Fruit fly (Drosophila melanogaster) whole organism, embryonic: ENCODE measurements around the gene CG4467.

Source experiments
- Antp ChIP-seq: fragments of 200-800 bp; sonication (Bioruptor generic); optimal IDR thresholded peaks from 3 replicates; lab custom pipeline; 2016; ENCODE audit warnings: missing biosample characterization, missing genetic modification characterization
- BtbVII ChIP-seq: fragments of 200-800 bp; sonication (Bioruptor generic); optimal IDR thresholded peaks from 3 replicates; lab custom pipeline; 2017; ENCODE audit warnings: missing biosample characterization, mild to moderate bottlenecking, missing genetic modification characterization
- CG1024 ChIP-seq: fragments of 200-800 bp; sonication (Bioruptor generic); IDR thresholded peaks from 2 replicates; pipeline ENCODE4 v1.3.6; 2022; ENCODE audit warnings: missing biosample characterization, missing genetic modification characterization
- CG10565 ChIP-seq: fragments of 200-800 bp; sonication (Bioruptor generic); optimal IDR thresholded peaks from 3 replicates; lab custom pipeline; 2016; ENCODE audit warnings: missing biosample characterization, mild to moderate bottlenecking, missing genetic modification characterization
- CG12219 ChIP-seq: fragments of 200-800 bp; sonication (Bioruptor generic); optimal IDR thresholded peaks from 3 replicates; lab custom pipeline; 2018; ENCODE audit warnings: missing biosample characterization, mild to moderate bottlenecking, missing genetic modification characterization
- CG12236 ChIP-seq: fragments of 200-800 bp; sonication (Bioruptor generic); optimal IDR thresholded peaks from 2 replicates; lab custom pipeline; 2016; ENCODE audit warnings: missing biosample characterization, missing genetic modification characterization
- CG14667 ChIP-seq: fragments of 200-800 bp; sonication (Bioruptor generic); IDR thresholded peaks from 2 replicates; pipeline ENCODE4 v1.3.6; 2022; ENCODE audit warnings: missing biosample characterization, missing genetic modification characterization
- CG14710 ChIP-seq: fragments of 200-800 bp; sonication (Bioruptor generic); optimal IDR thresholded peaks from 3 replicates; lab custom pipeline; 2019; ENCODE audit warnings: missing biosample characterization, mild to moderate bottlenecking, missing genetic modification characterization, moderate library complexity
- CG14860 ChIP-seq: fragments of 200-800 bp; sonication (Bioruptor generic); IDR thresholded peaks from 3 replicates; pipeline ENCODE4 v1.3.6; 2022; ENCODE audit warnings: missing biosample characterization, missing genetic modification characterization; ENCODE audit not compliant: partially characterized antibody
- CG15514 ChIP-seq: fragments of 200-800 bp; sonication (Bioruptor generic); optimal IDR thresholded peaks from 3 replicates; lab custom pipeline; 2017; ENCODE audit warnings: missing biosample characterization, missing genetic modification characterization, mild to moderate bottlenecking, moderate library complexity, missing genetic modification reagents
- CG16779 ChIP-seq: fragments of 200-800 bp; sonication (Bioruptor generic); IDR thresholded peaks from 2 replicates; pipeline ENCODE4 v1.3.6; 2022; ENCODE audit warnings: missing biosample characterization, missing genetic modification characterization
- CG16815 ChIP-seq: fragments of 200-800 bp; sonication (Bioruptor generic); optimal IDR thresholded peaks from 3 replicates; lab custom pipeline; 2017; ENCODE audit warnings: missing biosample characterization, mild to moderate bottlenecking, missing genetic modification characterization
- CG1832 ChIP-seq: fragments of 200-800 bp; sonication (Bioruptor generic); optimal IDR thresholded peaks from 2 replicates; lab custom pipeline; 2017; ENCODE audit warnings: missing biosample characterization, mild to moderate bottlenecking, missing genetic modification characterization, inconsistent platforms
- CG2678 ChIP-seq: fragments of 200-800 bp; sonication (Bioruptor generic); optimal IDR thresholded peaks from 3 replicates; lab custom pipeline; 2019; ENCODE audit warnings: missing biosample characterization, mild to moderate bottlenecking, missing genetic modification characterization, moderate library complexity
- CG2875 ChIP-seq: fragments of 200-800 bp; sonication (Bioruptor generic); optimal IDR thresholded peaks from 2 replicates; lab custom pipeline; 2017; ENCODE audit warnings: missing biosample characterization, mild to moderate bottlenecking, missing genetic modification characterization, missing genetic modification reagents
- CG3065 ChIP-seq: fragments of 200-800 bp; sonication (Bioruptor generic); optimal IDR thresholded peaks from 2 replicates; lab custom pipeline; 2016; ENCODE audit warnings: missing biosample characterization, missing genetic modification characterization
- CG31441 ChIP-seq: fragments of 200-800 bp; sonication (Bioruptor generic); IDR thresholded peaks from 2 replicates; pipeline ENCODE4 v1.3.6; 2022; ENCODE audit warnings: missing biosample characterization, missing genetic modification characterization
- CG3847 ChIP-seq: fragments of 200-800 bp; sonication (Bioruptor generic); IDR thresholded peaks from 2 replicates; pipeline ENCODE4 v1.3.6; 2022; ENCODE audit warnings: missing biosample characterization, missing genetic modification characterization
- CG4404 ChIP-seq: fragments of 200-800 bp; sonication (Bioruptor generic); IDR thresholded peaks from 2 replicates; pipeline ENCODE4 v1.3.6; 2022; ENCODE audit warnings: missing biosample characterization, missing genetic modification characterization
- CG4854 ChIP-seq: fragments of 200-800 bp; sonication (Bioruptor generic); optimal IDR thresholded peaks from 2 replicates; lab custom pipeline; 2016; ENCODE audit warnings: missing biosample characterization, missing genetic modification characterization, inconsistent platforms
- CG6683 ChIP-seq: fragments of 200-800 bp; sonication (Bioruptor generic); optimal IDR thresholded peaks from 2 replicates; lab custom pipeline; 2017; ENCODE audit warnings: missing biosample characterization, mild to moderate bottlenecking, missing genetic modification characterization, missing genetic modification reagents
- CG7786 ChIP-seq: fragments of 200-800 bp; sonication (Bioruptor generic); optimal IDR thresholded peaks from 2 replicates; lab custom pipeline; 2016; ENCODE audit warnings: missing biosample characterization, missing genetic modification characterization
- CG8478 ChIP-seq: fragments of >200 bp; optimal IDR thresholded peaks from 2 replicates; lab custom pipeline; 2018
- CG9727 ChIP-seq: fragments of 200-800 bp; sonication (Bioruptor generic); optimal IDR thresholded peaks from 3 replicates; lab custom pipeline; 2017; ENCODE audit warnings: missing biosample characterization, mild to moderate bottlenecking, missing genetic modification characterization
- CTCF ChIP-seq: fragments of 200-800 bp; sonication (Bioruptor generic); optimal IDR thresholded peaks from 2 replicates; lab custom pipeline; 2017; ENCODE audit warnings: missing biosample characterization, mild to moderate bottlenecking, missing genetic modification characterization, moderate library complexity
- Chrac-16 ChIP-seq: fragments of 200-800 bp; sonication (Bioruptor generic); optimal IDR thresholded peaks from 3 replicates; lab custom pipeline; 2016; ENCODE audit warnings: missing biosample characterization, missing genetic modification characterization
- Dip3 ChIP-seq: fragments of 200-800 bp; sonication (Bioruptor generic); optimal IDR thresholded peaks from 3 replicates; lab custom pipeline; 2016; ENCODE audit warnings: missing biosample characterization, missing genetic modification characterization
- Ets97D ChIP-seq: fragments of 200-800 bp; sonication (Bioruptor generic); optimal IDR thresholded peaks from 3 replicates; lab custom pipeline; 2016; ENCODE audit warnings: missing biosample characterization, missing genetic modification characterization
- Hmr ChIP-seq: fragments of 200-800 bp; sonication (Bioruptor generic); optimal IDR thresholded peaks from 3 replicates; lab custom pipeline; 2017; ENCODE audit warnings: mild to moderate bottlenecking, missing biosample characterization, missing genetic modification reagents, missing genetic modification characterization
- Hmx ChIP-seq: fragments of 200-800 bp; sonication (Bioruptor generic); optimal IDR thresholded peaks from 2 replicates; lab custom pipeline; 2016; ENCODE audit warnings: missing biosample characterization, missing genetic modification characterization
- Hsf ChIP-seq: fragments of 200-800 bp; sonication (Bioruptor generic); optimal IDR thresholded peaks from 3 replicates; lab custom pipeline; 2016; ENCODE audit warnings: missing biosample characterization, missing genetic modification characterization
- Lhr ChIP-seq: fragments of 200-800 bp; sonication (Bioruptor generic); optimal IDR thresholded peaks from 3 replicates; lab custom pipeline; 2017; ENCODE audit warnings: mild to moderate bottlenecking, missing biosample characterization, missing genetic modification reagents, missing genetic modification characterization
- MTF-1 ChIP-seq: fragments of 200-800 bp; sonication (Bioruptor generic); optimal IDR thresholded peaks from 2 replicates; lab custom pipeline; 2018; ENCODE audit warnings: missing biosample characterization, mild to moderate bottlenecking, missing genetic modification characterization, borderline replicate concordance
- Med ChIP-seq: fragments of 200-800 bp; sonication (Bioruptor generic); peaks from one replicate; lab custom pipeline; 2016; ENCODE audit warnings: missing biosample characterization, missing genetic modification characterization, mild to moderate bottlenecking, inconsistent platforms, moderate library complexity
- NC2β ChIP-seq: fragments of 200-800 bp; sonication (Bioruptor generic); optimal IDR thresholded peaks from 2 replicates; lab custom pipeline; 2016; ENCODE audit warnings: missing biosample characterization, missing genetic modification characterization
- NfI ChIP-seq: fragments of 200-800 bp; sonication (Bioruptor generic); optimal IDR thresholded peaks from 3 replicates; lab custom pipeline; 2018; ENCODE audit warnings: missing biosample characterization, mild to moderate bottlenecking, missing genetic modification characterization, moderate library complexity
- Pdp1 ChIP-seq, 2 experiments: fragments of 200-800 bp; sonication (Bioruptor generic); optimal IDR thresholded peaks; 3 replicates each; lab custom pipeline; 2016; ENCODE audit warnings: missing biosample characterization in 2 of 2, missing genetic modification characterization in 2 of 2, mild to moderate bottlenecking in 1 of 2, moderate library complexity in 1 of 2
- ash1 ChIP-seq: fragments of 200-800 bp; sonication (Bioruptor generic); optimal IDR thresholded peaks from 2 replicates; lab custom pipeline; 2018; ENCODE audit warnings: missing biosample characterization, mild to moderate bottlenecking, missing genetic modification characterization
- bsh ChIP-seq, 2 experiments: fragments of 200-800 bp; sonication (Bioruptor generic); optimal IDR thresholded peaks; 2 replicates each; lab custom pipeline; 2017 to 2018; ENCODE audit warnings: mild to moderate bottlenecking in 2 of 2, missing biosample characterization in 2 of 2, missing genetic modification characterization in 2 of 2, moderate library complexity in 1 of 2
- cas ChIP-seq: fragments of 200-800 bp; sonication (Bioruptor generic); IDR thresholded peaks from 2 replicates; pipeline ENCODE4 v1.3.6; 2022; ENCODE audit warnings: missing biosample characterization, missing genetic modification characterization
- caup ChIP-seq: fragments of 200-800 bp; sonication (Bioruptor generic); optimal IDR thresholded peaks from 3 replicates; lab custom pipeline; 2017; ENCODE audit warnings: missing biosample characterization, mild to moderate bottlenecking, missing genetic modification characterization, moderate library complexity; ENCODE audit not compliant: severe bottlenecking
- chn ChIP-seq: fragments of 200-800 bp; sonication (Bioruptor generic); optimal IDR thresholded peaks from 2 replicates; lab custom pipeline; 2016; ENCODE audit warnings: missing biosample characterization, missing genetic modification characterization
- fu2 ChIP-seq: fragments of 200-800 bp; sonication (Bioruptor generic); optimal IDR thresholded peaks from 2 replicates; lab custom pipeline; 2016; ENCODE audit warnings: missing biosample characterization, missing genetic modification characterization
- insv ChIP-seq, 2 experiments: fragments of 200-800 bp; sonication (Bioruptor generic); optimal IDR thresholded peaks; 3 replicates each; lab custom pipeline; 2016 to 2018; ENCODE audit warnings: missing biosample characterization in 2 of 2, missing genetic modification characterization in 2 of 2
- inv ChIP-seq: fragments of 200-800 bp; sonication (Bioruptor generic); IDR thresholded peaks from 2 replicates; pipeline ENCODE4 v1.3.6; 2022; ENCODE audit warnings: missing biosample characterization, missing genetic modification characterization; ENCODE audit not compliant: partially characterized antibody
- nom ChIP-seq: fragments of 200-800 bp; sonication (Bioruptor generic); optimal IDR thresholded peaks from 2 replicates; lab custom pipeline; 2017; ENCODE audit warnings: missing biosample characterization, missing genetic modification characterization, mild to moderate bottlenecking, moderate library complexity, missing genetic modification reagents
- slp2 ChIP-seq: fragments of 200-800 bp; sonication (Bioruptor generic); optimal IDR thresholded peaks from 2 replicates; lab custom pipeline; 2016; ENCODE audit warnings: missing biosample characterization, missing genetic modification characterization
- stwl ChIP-seq: fragments of 200-800 bp; sonication (Bioruptor generic); optimal IDR thresholded peaks from 3 replicates; lab custom pipeline; 2018; ENCODE audit warnings: missing biosample characterization, mild to moderate bottlenecking, missing genetic modification characterization, moderate library complexity
- tap ChIP-seq: fragments of 200-800 bp; optimal IDR thresholded peaks from 3 replicates; lab custom pipeline; 2019; ENCODE audit warnings: missing biosample characterization, mild to moderate bottlenecking, missing genetic modification characterization, moderate library complexity
- wek ChIP-seq: fragments of 200-800 bp; sonication (Bioruptor generic); optimal IDR thresholded peaks from 3 replicates; lab custom pipeline; 2018; ENCODE audit warnings: missing biosample characterization, mild to moderate bottlenecking, missing genetic modification characterization, moderate library complexity

Gene CG4467

DNA sequence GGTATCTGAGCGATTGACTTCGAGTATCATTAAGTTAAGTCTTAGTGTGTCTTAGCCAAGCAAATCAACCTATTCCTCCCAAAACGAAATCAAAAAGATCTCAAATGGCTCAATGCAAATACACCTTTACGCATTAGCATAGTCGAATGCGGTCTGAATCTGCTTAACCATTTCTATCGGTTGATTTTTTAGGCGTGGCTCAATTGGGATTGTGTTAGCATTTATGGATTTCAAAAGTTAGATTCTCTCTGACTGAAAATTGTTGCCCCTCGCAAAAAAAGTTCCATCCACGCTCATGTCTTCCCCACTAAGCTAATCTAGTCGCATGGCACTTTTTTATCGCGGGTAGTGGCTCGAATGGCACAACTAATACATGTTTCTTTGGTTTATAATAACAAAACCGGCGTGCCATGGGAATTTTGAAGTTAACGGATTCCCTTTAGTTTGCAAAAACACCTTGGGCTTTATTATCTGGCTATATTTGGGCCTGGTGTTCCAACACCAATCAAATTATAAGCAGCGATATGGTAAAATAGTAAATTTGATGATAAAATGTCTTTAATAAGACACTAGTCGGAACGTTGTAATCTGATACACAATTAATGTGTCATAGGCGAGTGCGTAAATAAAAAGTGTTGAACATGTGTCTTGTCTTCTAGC lies 20.0 kb downstream of the CG4467 start (continued):
- peak; percentile 29 for TF ChIP-seq CG15514
- TF ChIP-seq caup (GFP tag; lab: Kevin White, UChicago) = peak; percentile 12
- TF ChIP-seq CG3065 (GFP tag; lab: Kevin White, UChicago) = no peak
- TF ChIP-seq CG16779 (GFP tag; lab: Robert Waterston, UW) = no peak
- no peak for TF ChIP-seq Lhr (GFP tag; lab: Kevin White, UChicago)
- no peak for TF ChIP-seq bsh (GFP tag; optimal IDR thresholded peaks at IDR 0.05; lab: Kevin White, UChicago)
- peak; percentile 34 for TF ChIP-seq CG9727
- peak; percentile 16 for TF ChIP-seq Antp (GFP tag; lab: Kevin White, UChicago)
- TF ChIP-seq ash1 (GFP tag; lab: Kevin White, UChicago) = no peak
- no peak for TF ChIP-seq CTCF (GFP tag; lab: Kevin White, UChicago)
- no peak for TF ChIP-seq CG4404 (GFP tag; lab: Robert Waterston, UW)
- no peak for TF ChIP-seq inv (GFP tag; lab: Robert Waterston, UW)
- TF ChIP-seq insv (GFP tag; optimal IDR thresholded peaks at IDR 0.05; lab: Kevin White, UChicago) = no peak
- TF ChIP-seq Pdp1 (GFP tag; optimal IDR thresholded peaks at IDR 0.05; lab: Kevin White, UChicago) = no peak
- no peak for TF ChIP-seq CG16815
- peak; percentile 16 for TF ChIP-seq Dip3 (GFP tag; lab: Kevin White, UChicago)
- peak; percentile 27 for TF ChIP-seq fu2 (GFP tag; lab: Kevin White, UChicago)
- TF ChIP-seq Hmx (GFP tag; lab: Kevin White, UChicago) = no peak
- no peak for TF ChIP-seq chn
- no peak for TF ChIP-seq stwl (tag; lab: Kevin White, UChicago)
- TF ChIP-seq Hsf (GFP tag; lab: Kevin White, UChicago) = no peak
- peak; percentile 5 for TF ChIP-seq CG4854 (GFP tag; lab: Kevin White, UChicago)
- no peak for TF ChIP-seq cas (GFP tag; lab: Robert Waterston, UW)
- no peak for TF ChIP-seq nom (GFP tag; lab: Kevin White, UChicago)
- TF ChIP-seq MTF-1 = no peak
- TF ChIP-seq tap (tag; lab: Kevin White, UChicago) = no peak
- TF ChIP-seq CG10565 (GFP tag; lab: Kevin White, UChicago) = no peak
- peak; percentile 89 for TF ChIP-seq Med (GFP tag; lab: Kevin White, UChicago)
- no peak for TF ChIP-seq Ets97D (GFP tag; lab: Kevin White, UChicago)
- no peak for TF ChIP-seq CG14667 (GFP tag; lab: Robert Waterston, UW)
- no peak for TF ChIP-seq NfI (GFP tag; lab: Kevin White, UChicago)
- no peak for TF ChIP-seq CG31441 (GFP tag; lab: Robert Waterston, UW)
- no peak for TF ChIP-seq CG1024 (GFP tag; lab: Robert Waterston, UW)
- TF ChIP-seq CG8478 (lab: Kevin White, UChicago) = no peak
- no peak for TF ChIP-seq CG1832 (GFP tag; lab: Kevin White, UChicago)
- TF ChIP-seq Hmr (GFP tag; lab: Kevin White, UChicago) = peak; percentile 53
- peak; percentile 68 for TF ChIP-seq CG2678 (tag; lab: Kevin White, UChicago)
- no peak for TF ChIP-seq NC2β (GFP tag; lab: Kevin White, UChicago)
- peak; percentile 47 for TF ChIP-seq BtbVII
- no peak for TF ChIP-seq CG14710 (tag; lab: Kevin White, UChicago)
- TF ChIP-seq CG6683 (GFP tag; lab: Kevin White, UChicago) = no peak
- TF ChIP-seq CG3847 (GFP tag; lab: Robert Waterston, UW) = peak; percentile 40; the same call in 1 of the 2 replicates
- no peak for TF ChIP-seq wek
- TF ChIP-seq Chrac-16 (GFP tag; lab: Kevin White, UChicago) = no peak
- no peak for TF ChIP-seq CG12219
- no peak for TF ChIP-seq CG12236 (GFP tag; lab: Kevin White, UChicago)
- TF ChIP-seq CG7786 (GFP tag; lab: Kevin White, UChicago) = peak; percentile 64
- TF ChIP-seq slp2 = no peak
- TF ChIP-seq CG14860 (GFP tag; lab: Robert Waterston, UW) = no peak
- no peak for TF ChIP-seq CG2875
